Fruit fly (Drosophila melanogaster): Measurements from ENCODE around the gene CG17377.

CG17377 gene

dm6 chr2L:6787973-6788368 lies 14.7 kb downstream of the CG17377 start:
- TF ChIP-seq Dfd (GFP tag; optimal IDR thresholded peaks at IDR 0.05) = no peak
- TF ChIP-seq brk (GFP tag; optimal IDR thresholded peaks at IDR 0.05) = peak; percentile 37
- TF ChIP-seq sv (GFP tag; optimal IDR thresholded peaks at IDR 0.05) = peak; percentile 29
- TF ChIP-seq ey (GFP tag; optimal IDR thresholded peaks at IDR 0.05) = no peak
- TF ChIP-seq lola (GFP tag; optimal IDR thresholded peaks at IDR 0.05) = peak; percentile 33

- TF ChIP-seq HLH106 (tag; optimal IDR thresholded peaks at IDR 0.05) (peak; percentile 94), brk (GFP tag; optimal IDR thresholded peaks at IDR 0.05) (peak; percentile 69), usp (GFP tag; optimal IDR thresholded peaks at IDR 0.05) (no peak), Hnf4 (GFP tag; optimal IDR thresholded peaks at IDR 0.05) (peak; percentile 82), rgr (GFP tag; optimal IDR thresholded peaks at IDR 0.05) (peak; percentile 89), GATAd (GFP tag; optimal IDR thresholded peaks at IDR 0.05) (peak; percentile 56), Abd-B (GFP tag; optimal IDR thresholded peaks at IDR 0.05) (no peak), br (GFP tag; optimal IDR thresholded peaks at IDR 0.05) (peak; percentile 92), fru (GFP tag; optimal IDR thresholded peaks at IDR 0.05) (peak; percentile 92), Dif (GFP tag; optimal IDR thresholded peaks at IDR 0.05; ENCODE audit: partially characterized antibody) (peak; percentile 91), CrebA (GFP tag; optimal IDR thresholded peaks at IDR 0.05; ENCODE audit: borderline replicate concordance) (peak; percentile 42), Rel (GFP tag; optimal IDR thresholded peaks at IDR 0.05) (no peak), Rel (tag; optimal IDR thresholded peaks at IDR 0.05) (peak; percentile 89), OdsH (GFP tag; optimal IDR thresholded peaks at IDR 0.05) (peak; percentile 91), foxo (GFP tag; optimal IDR thresholded peaks at IDR 0.05) (peak; percentile 50 to 92), Jra (GFP tag; optimal IDR thresholded peaks at IDR 0.05) (peak; percentile 78), tai (GFP tag; optimal IDR thresholded peaks at IDR 0.05) (peak; percentile 89), dl (GFP tag; optimal IDR thresholded peaks at IDR 0.05; ENCODE audit: insufficient read depth in 1 of 2, partially characterized antibody in 2 of 2) (peak; percentile 88 to 91), Hr78 (GFP tag; optimal IDR thresholded peaks at IDR 0.05) (no peak), dmrt93B (GFP tag; optimal IDR thresholded peaks at IDR 0.05) (peak; percentile 93), Hr83 (GFP tag; optimal IDR thresholded peaks at IDR 0.05; ENCODE audit: poor library complexity, severe bottlenecking) (peak; percentile 67), dsf (GFP tag; optimal IDR thresholded peaks at IDR 0.05; ENCODE audit: borderline replicate concordance) (peak; percentile 63), Mio (GFP tag; optimal IDR thresholded peaks at IDR 0.05) (peak; percentile 1), Myc (optimal IDR thresholded peaks at IDR 0.05) (no peak), CG32264 (GFP tag; optimal IDR thresholded peaks at IDR 0.05) (peak; percentile 73), ey (GFP tag; optimal IDR thresholded peaks at IDR 0.05) (peak; percentile 94), pan (optimal IDR thresholded peaks at IDR 0.05) (no peak), sage (GFP tag; optimal IDR thresholded peaks at IDR 0.05) (no peak), lola (GFP tag; optimal IDR thresholded peaks at IDR 0.05) (no peak), Dfd (GFP tag; optimal IDR thresholded peaks at IDR 0.05) (no peak), Vsx2 (GFP tag; optimal IDR thresholded peaks at IDR 0.05; ENCODE audit: partially characterized antibody) (peak; percentile 92), CG9705 (GFP tag; optimal IDR thresholded peaks at IDR 0.05) (peak; percentile 89), woc (GFP tag; optimal IDR thresholded peaks at IDR 0.05) (peak; percentile 95), h (GFP tag; optimal IDR thresholded peaks at IDR 0.05) (peak; percentile 91), sv (GFP tag; optimal IDR thresholded peaks at IDR 0.05) (peak; percentile 95), jim (GFP tag; optimal IDR thresholded peaks at IDR 0.05) (peak; percentile 76), Sp1 (GFP tag; optimal IDR thresholded peaks at IDR 0.05) (peak; percentile 95), N (GFP tag; optimal IDR thresholded peaks at IDR 0.05) (peak; percentile 70), psq (GFP tag; optimal IDR thresholded peaks at IDR 0.05) (peak; percentile 89)
These were observed 15.3 kb downstream of the CG17377 start for dm6 chr2L:6787029-6787972.

All from whole organism, wandering third instar larva.